Worm (Caenorhabditis elegans) whole organism, L4/young adult: ENCODE data around the gene toh-1.

Experiments
- W03F9.2 ChIP-seq: fragments of 150-350 bp; optimal IDR thresholded peaks from 2 replicates; lab custom pipeline; 2014; ENCODE audit warnings: missing biosample characterization, missing genetic modification characterization
- dao-5 ChIP-seq: sonication (generic microtip); optimal IDR thresholded peaks from 2 replicates; lab custom pipeline; 2016; ENCODE audit warnings: missing genotype, missing genetic modification characterization, moderate library complexity, missing compliant biosample characterization
- him-1 ChIP-seq: sonication (generic microtip); optimal IDR thresholded peaks from 2 replicates; lab custom pipeline; 2016; ENCODE audit warnings: missing genotype, missing genetic modification reagents, missing genetic modification characterization, missing compliant biosample characterization

The toh-1 gene

DNA sequence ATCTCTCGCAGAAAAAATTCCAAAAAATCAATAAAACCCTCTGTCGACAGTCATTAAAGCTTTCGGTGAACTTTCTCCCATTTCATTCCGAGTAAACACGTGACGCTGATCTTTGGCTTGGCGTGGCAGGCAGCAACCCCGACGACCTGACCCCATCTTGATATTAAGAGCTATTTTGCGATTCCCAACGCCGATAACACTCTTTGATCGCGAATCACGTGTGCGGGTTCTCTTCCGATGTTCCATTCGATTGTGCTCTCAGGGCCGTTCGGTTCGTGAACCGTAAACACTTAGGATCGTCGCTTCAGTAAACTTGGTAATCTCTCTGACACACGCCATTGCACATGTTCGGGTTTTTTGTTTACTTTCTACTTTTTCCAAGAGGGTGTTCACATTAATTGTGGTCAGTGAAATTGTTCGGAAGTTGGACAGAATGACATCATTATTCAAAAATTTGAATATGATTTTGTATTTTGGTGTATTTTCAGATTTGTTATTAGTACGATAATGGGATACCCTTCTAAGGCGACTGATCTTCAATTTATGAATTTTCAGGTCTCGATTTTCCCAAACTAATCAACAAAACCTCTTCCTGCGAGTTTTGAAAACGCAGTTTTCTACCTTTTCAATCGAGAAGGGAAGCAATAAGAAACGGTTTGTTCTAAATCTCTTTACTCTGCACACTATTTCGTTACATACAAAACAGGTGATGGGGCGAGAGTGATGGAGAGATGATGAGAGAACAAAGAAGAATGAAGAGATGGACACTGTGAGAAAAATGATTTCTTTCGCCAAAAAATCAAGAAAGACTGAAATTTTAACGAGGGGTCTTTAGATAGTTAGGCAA is 11.4 kb downstream of the toh-1 start:
- TF ChIP-seq dao-5 (tag; lab: Kevin White, UChicago) (no peak), W03F9.2 (tag; lab: Kevin White, UChicago) (no peak), him-1 (no peak)

DNA sequence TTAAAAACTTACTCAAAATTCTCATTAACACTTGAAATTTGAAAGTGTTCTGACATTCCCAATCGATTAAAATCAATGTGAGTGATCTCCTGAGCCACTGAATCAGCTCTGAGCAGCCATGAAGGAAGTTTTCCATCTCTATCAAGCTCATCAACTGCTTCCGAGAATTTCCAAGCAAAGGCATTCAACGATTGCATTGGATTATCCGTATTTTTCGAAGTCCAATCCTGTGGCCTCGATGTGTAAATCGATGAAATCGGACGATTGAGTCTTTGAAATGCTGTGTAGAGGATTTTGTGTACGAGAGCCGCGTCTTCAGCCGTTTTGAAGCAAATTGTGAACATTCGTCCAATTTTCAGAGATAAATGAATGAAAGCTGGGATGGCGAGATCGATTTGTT is 12.9 kb downstream of the toh-1 start:
- TF ChIP-seq dao-5 (tag; lab: Kevin White, UChicago) (no peak), W03F9.2 (tag; lab: Kevin White, UChicago) (no peak), him-1 (no peak)

DNA sequence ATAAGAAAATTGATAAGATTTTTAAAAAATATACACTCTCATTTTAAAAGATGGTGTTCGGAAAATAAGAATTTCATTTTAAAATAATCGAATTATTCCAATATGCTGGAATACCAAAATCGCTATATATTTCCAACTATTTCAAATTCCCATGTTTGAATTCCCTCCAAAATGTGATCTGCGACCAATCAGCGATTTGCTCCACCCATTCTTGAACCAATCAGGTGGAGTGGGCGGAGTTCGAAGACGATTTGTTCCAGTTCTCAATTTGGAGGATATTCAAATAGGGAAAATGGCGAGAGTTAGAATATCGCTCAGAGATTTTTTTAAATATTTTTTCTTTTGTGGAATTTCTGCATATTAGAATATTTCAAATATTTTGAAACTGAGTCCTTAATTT is 18.0 kb downstream of the toh-1 start:
- TF ChIP-seq W03F9.2 (tag; lab: Kevin White, UChicago), result no peak
- no peak for TF ChIP-seq him-1
- no peak for TF ChIP-seq dao-5 (tag; lab: Kevin White, UChicago)

DNA sequence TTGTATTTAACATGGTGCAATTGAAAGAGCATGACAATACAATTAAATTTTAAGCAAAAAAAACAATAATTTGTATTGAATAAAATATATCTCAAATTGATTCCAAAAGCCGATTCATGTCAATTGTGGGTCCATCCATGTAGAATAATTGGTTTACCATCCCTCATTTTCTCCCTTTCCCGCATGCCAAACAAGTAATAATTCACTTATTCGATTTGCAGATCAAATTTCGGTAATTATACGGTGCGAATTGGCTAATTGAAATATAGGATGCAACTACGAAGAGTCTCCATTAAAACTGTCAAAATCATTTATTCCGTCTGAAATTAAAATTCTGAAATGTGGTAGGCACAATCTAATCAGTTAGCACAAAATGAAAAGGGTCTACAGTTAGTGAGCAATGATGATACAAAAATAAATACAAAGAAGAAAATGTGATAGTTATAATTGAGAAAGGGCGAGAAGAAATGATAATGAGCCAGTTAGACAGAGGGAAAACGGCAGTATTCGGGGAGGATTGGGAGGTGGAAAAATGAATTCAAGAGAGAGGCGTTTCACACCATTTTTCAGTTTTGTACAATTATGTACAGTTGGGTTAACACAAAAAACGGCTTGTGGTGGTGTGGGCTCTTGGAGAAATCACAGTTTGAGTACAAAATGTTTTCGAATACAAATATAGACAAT is 19.0 kb downstream of the toh-1 start:
- no peak for TF ChIP-seq W03F9.2 (tag; lab: Kevin White, UChicago)
- TF ChIP-seq him-1, result no peak
- no peak for TF ChIP-seq dao-5 (tag; lab: Kevin White, UChicago)

DNA sequence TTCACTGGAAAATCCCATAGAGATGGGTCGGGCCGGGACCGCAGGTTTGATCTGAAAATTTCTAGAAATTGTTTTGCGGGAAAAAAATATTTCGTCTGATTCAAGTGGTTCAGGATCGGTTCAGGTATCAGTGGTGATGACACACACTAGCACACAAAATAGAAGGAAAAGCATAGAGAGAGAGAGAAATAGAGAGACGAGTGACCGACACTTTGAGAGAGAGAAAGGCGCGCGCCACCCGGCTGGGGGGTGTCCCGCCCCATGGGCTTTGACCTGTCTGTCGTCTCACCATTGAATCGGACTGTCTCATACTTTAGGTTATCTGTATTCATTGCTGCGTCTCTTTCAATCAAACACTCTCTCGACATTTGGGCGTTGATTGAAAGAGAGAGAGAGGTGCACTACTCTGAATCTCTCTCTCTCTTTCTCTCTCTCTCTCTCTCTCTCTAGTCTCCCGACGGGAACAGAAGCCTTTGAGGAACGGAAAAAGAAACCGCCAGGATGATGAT is 22.3 kb downstream of the toh-1 start, which contains the start of gene acy-3:
Gene acy-3, minus strand, starts transcription at position 51 of the 509 bp plus-strand sequence.
- no peak for TF ChIP-seq dao-5 (tag; lab: Kevin White, UChicago)
- TF ChIP-seq W03F9.2 (tag; lab: Kevin White, UChicago), result no peak
- TF ChIP-seq him-1, result no peak

DNA sequence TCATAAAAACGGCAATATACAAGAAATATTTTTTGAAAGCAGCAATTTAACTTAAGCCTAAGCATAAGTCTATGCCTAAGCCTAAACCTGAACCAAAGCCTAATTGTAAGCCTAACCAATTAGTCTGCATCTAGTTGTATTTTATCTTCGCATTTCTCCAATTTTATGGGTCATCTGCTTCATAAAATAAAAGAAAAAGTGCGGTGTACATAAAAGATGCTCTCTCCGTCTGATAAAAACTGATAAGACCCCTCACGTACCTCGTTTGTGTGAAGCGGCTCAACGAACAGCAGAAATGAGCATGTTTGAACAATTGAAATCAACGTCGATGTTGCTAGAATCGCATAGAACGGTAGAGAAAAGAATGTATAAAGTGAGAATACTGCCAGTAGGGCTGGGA is 23.7 kb downstream of the toh-1 start:
- TF ChIP-seq W03F9.2 (tag; lab: Kevin White, UChicago) (no peak), dao-5 (tag; lab: Kevin White, UChicago) (no peak), him-1 (no peak)

DNA sequence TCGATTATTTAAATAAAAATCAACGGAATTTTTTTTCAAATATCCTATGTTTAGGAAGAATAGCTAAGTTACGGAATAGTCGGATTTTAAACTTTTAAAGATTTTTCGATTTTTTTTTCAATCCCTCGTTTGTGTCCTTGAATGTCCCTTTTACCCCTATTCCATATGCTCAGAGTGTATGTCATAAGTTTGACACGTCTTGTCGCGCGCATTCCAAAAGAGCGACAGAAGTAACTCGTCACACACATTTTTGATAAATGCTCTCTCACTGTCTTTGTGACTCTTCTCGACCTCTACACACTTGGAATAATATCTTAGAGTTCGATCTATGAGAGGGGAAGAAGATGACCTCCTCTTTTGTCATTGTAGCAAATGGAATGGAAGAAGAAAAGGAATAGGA is 24.9 kb downstream of the toh-1 start:
- no peak for TF ChIP-seq dao-5 (tag; lab: Kevin White, UChicago)
- no peak for TF ChIP-seq W03F9.2 (tag; lab: Kevin White, UChicago)
- no peak for TF ChIP-seq him-1

DNA sequence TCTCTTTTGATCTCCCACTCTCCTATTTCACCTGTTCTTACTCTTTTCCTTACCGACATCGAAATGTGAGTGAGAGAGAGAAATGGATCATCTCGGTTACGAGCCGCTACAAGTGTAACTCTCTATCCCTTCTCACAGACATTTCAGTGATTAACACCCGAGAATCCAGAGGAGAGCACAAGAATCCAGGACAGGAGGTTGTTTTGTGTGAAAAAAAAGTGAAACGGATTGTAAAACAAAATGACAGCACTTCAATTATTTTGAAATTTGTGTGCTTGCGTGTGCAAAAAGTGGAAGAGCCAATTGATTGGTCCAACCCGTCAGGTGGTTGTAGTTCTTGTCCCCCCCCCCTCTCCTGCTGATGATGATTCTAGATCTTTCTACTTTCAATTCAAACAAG is 26.0 kb downstream of the toh-1 start:
- no peak for TF ChIP-seq him-1

DNA sequence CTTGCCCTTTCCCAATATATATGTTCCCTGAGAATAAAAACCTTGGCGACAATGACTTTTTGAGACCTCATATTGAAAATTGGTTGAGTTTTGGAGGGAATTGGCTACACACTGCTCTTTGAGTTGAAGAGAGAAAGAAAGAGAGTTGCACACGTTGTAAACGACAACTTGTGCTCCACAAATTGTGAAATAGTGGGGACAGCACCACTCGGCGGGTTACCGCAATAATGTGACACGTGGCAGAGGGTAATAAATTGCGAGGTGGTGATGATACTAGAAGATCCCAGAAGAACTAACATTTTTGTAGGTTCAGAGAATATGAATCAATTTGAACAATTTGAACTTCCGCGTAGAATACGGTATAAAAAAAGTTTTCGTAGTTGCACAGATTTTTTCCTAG is 27.0 kb downstream of the toh-1 start:
- TF ChIP-seq him-1 (no peak), W03F9.2 (tag; lab: Kevin White, UChicago) (no peak)

DNA sequence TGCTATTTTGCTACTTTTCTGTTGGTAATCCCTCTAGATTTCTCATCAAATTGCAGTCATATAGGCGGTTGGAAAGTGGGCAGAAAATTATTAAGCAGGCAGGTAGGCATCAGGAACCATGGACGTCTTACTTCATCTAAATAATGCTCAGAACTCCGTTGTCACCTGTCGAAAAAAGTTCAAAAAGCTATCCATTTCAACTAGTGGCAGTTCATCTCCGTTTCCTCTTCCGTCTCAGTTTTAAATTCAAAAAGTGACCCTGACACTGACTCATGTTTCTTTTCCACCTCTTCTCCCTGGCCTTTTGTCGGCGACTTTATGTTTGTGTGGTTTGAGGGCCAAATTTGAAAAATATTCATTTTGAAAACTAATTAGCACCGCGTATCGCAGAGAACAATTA is 34.3 kb downstream of the toh-1 start:
- no peak for TF ChIP-seq W03F9.2 (tag; lab: Kevin White, UChicago)
- no peak for TF ChIP-seq dao-5 (tag; lab: Kevin White, UChicago)
- no peak for TF ChIP-seq him-1

DNA sequence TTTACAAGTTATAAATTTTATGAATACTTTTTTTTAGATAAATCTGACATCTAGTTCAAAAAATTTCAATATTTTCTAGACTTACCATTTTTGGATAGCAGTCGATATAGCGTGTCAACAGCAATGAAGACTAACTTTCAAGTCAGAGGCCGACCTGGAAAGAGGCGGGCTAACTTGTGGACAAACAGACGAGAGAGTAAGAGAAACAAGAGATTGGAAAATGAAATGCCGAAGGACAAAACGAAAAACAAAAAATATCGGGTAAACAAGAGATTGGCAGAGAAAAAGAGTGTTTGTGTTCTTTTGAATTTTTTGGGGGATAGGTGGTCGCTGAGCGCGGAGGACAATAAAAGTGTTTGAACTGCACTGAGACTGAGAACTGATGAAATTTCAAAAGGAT is 35.7 kb downstream of the toh-1 start, which contains the start of gene lec-4:
Gene lec-4, minus strand, starts transcription at position 154 of the 400 bp plus-strand sequence.
- TF ChIP-seq him-1 (no peak), W03F9.2 (tag; lab: Kevin White, UChicago) (no peak), dao-5 (tag; lab: Kevin White, UChicago) (no peak)

DNA sequence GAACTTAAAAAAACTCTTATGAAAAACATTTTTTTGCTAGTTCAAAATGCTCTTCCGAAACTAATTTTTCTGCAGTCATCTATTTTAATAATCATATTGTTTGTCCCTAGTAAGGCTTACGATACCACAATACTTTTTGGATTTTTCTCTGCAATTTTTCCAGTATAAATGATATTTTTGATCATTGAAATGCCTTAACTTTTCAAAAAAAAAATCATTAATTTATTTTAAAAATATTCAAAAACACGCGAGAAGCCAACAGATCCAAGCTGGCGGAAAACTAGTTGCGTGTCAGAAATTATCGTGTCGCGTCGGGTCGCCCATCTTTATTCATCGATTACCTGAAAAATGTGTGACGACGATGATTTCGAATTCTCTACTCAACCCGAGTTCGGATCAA is 40.6 kb downstream of the toh-1 start, which contains the start of gene gmeb-3:
Gene gmeb-3, plus strand, starts transcription at position 301 of the 400 bp plus-strand sequence.
- TF ChIP-seq dao-5 (tag; lab: Kevin White, UChicago) (no peak), W03F9.2 (tag; lab: Kevin White, UChicago) (no peak), him-1 (no peak)

DNA sequence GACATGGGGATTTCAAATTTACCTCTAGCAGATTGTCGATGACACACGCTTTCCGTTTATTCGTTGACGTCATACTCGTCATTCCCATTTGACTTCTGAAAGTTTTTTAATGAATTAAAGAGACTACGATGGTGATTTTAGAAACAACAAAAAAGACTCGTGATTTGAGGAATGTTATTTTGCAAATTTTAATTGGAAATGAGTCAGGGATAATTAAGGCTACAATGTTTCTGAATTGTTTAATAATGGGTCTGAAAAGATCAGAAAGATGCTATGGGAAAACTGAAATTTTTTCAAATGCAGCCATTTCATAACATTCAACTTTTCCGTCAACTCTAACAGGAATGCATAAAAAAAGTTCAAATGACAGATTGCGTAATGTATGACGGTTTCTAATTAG is 43.4 kb downstream of the toh-1 start, which contains the start of gene C44F1.1:
Gene C44F1.1, minus strand, starts transcription at position 101 of the 400 bp plus-strand sequence.
- TF ChIP-seq dao-5 (tag; lab: Kevin White, UChicago), result no peak
- no peak for TF ChIP-seq him-1
- TF ChIP-seq W03F9.2 (tag; lab: Kevin White, UChicago), result no peak

DNA sequence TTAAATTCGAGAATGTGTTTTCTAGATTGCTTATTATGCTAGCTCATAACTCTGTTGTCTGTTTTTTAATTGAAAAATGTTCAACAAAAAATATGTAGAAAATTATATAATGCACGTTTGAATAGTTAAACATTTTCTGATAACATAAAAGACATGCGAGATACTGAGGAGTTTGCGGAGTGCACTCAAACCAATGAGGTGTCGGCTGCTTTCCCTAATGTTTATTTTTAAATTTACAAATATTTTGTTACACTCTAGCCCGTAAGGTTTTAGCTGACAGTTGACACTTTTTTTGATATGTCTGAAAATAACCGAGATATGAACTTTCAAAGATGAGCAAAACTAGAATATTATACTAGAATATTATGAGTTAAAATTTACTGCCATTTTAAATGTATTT is 44.2 kb downstream of the toh-1 start:
- TF ChIP-seq dao-5 (tag; lab: Kevin White, UChicago) (no peak), him-1 (no peak), W03F9.2 (tag; lab: Kevin White, UChicago) (no peak)
